Worm (Caenorhabditis elegans) whole organism, mixed stage, embryonic: ENCODE results near the gene mrpl-39.
A peak's percentile ranks its signal among the peaks of the same experiment; 100 is the strongest.

Experiments
- M03D4.4 ChIP-seq: sonication (generic microtip); optimal IDR thresholded peaks from 2 replicates; lab custom pipeline; 2017; ENCODE audit warnings: mild to moderate bottlenecking, missing genetic modification characterization, missing compliant biosample characterization
- bed-3 ChIP-seq: fragments of 200-800 bp; sonication (Bioruptor generic); optimal IDR thresholded peaks from 3 replicates; lab custom pipeline; 2018; ENCODE audit warnings: mild to moderate bottlenecking, missing genetic modification characterization, moderate library complexity, missing compliant biosample characterization
- blmp-1 ChIP-seq: fragments of 150-350 bp; optimal IDR thresholded peaks from 2 replicates; lab custom pipeline; 2014; ENCODE audit warnings: missing biosample characterization, missing genetic modification characterization
- ceh-39 ChIP-seq: fragments of 150-350 bp; optimal IDR thresholded peaks from 2 replicates; lab custom pipeline; 2014; ENCODE audit warnings: missing biosample characterization, missing genetic modification characterization
- ceh-43 ChIP-seq: fragments of 200-800 bp; sonication (Bioruptor generic); optimal IDR thresholded peaks from 2 replicates; lab custom pipeline; 2018; ENCODE audit warnings: mild to moderate bottlenecking, missing genetic modification characterization, moderate library complexity, missing compliant biosample characterization
- ceh-83 ChIP-seq: fragments of 200-800 bp; sonication (Bioruptor generic); optimal IDR thresholded peaks from 2 replicates; lab custom pipeline; 2018; ENCODE audit warnings: mild to moderate bottlenecking, missing genetic modification characterization, missing compliant biosample characterization
- ces-1 ChIP-seq: fragments of 150-350 bp; optimal IDR thresholded peaks from 2 replicates; lab custom pipeline; 2014; ENCODE audit warnings: missing biosample characterization, missing genetic modification reagents, missing genetic modification characterization
- cnd-1 ChIP-seq: fragments of 200-800 bp; sonication (Bioruptor generic); optimal IDR thresholded peaks from 2 replicates; lab custom pipeline; 2018; ENCODE audit warnings: mild to moderate bottlenecking, missing genetic modification characterization, missing compliant biosample characterization
- drap-1 ChIP-seq: fragments of 200-800 bp; sonication (Bioruptor generic); optimal IDR thresholded peaks from 3 replicates; lab custom pipeline; 2018; ENCODE audit warnings: mild to moderate bottlenecking, missing genetic modification characterization, missing compliant biosample characterization
- elt-1 ChIP-seq: sonication (generic microtip); optimal IDR thresholded peaks from 2 replicates; lab custom pipeline; 2017; ENCODE audit warnings: missing genetic modification characterization, mild to moderate bottlenecking, missing compliant biosample characterization, antibody characterized with exemption, moderate library complexity, borderline replicate concordance; ENCODE audit not compliant: insufficient read depth
- elt-3 ChIP-seq: fragments of 150-350 bp; optimal IDR thresholded peaks from 2 replicates; lab custom pipeline; 2014; ENCODE audit warnings: missing biosample characterization, missing genetic modification characterization
- flh-1 ChIP-seq: fragments of 200-800 bp; sonication (Bioruptor generic); optimal IDR thresholded peaks from 2 replicates; lab custom pipeline; 2018; ENCODE audit warnings: mild to moderate bottlenecking, missing genetic modification characterization, moderate library complexity, missing compliant biosample characterization
- ham-2 ChIP-seq: fragments of 200-800 bp; sonication (Bioruptor generic); optimal IDR thresholded peaks from 2 replicates; lab custom pipeline; 2018; ENCODE audit warnings: mild to moderate bottlenecking, missing genetic modification characterization, missing compliant biosample characterization
- hlh-1 ChIP-seq: fragments of 150-350 bp; optimal IDR thresholded peaks from 2 replicates; lab custom pipeline; 2014; ENCODE audit warnings: missing biosample characterization, missing genetic modification reagents, missing genetic modification characterization
- lin-13 ChIP-seq: fragments of 150-350 bp; optimal IDR thresholded peaks from 2 replicates; lab custom pipeline; 2014; ENCODE audit warnings: missing biosample characterization, missing genetic modification characterization
- lin-32 ChIP-seq: fragments of 200-800 bp; sonication (Bioruptor generic); optimal IDR thresholded peaks from 2 replicates; lab custom pipeline; 2018; ENCODE audit warnings: mild to moderate bottlenecking, missing genetic modification characterization, missing compliant biosample characterization
- lsy-2 ChIP-seq: fragments of 150-350 bp; optimal IDR thresholded peaks from 2 replicates; lab custom pipeline; 2014; ENCODE audit warnings: missing biosample characterization, missing genetic modification characterization
- mab-5 ChIP-seq: fragments of 150-350 bp; optimal IDR thresholded peaks from 2 replicates; lab custom pipeline; 2014; ENCODE audit warnings: missing biosample characterization, missing genetic modification characterization
- mep-1 ChIP-seq: fragments of 150-350 bp; optimal IDR thresholded peaks from 2 replicates; lab custom pipeline; 2017; ENCODE audit warnings: missing biosample characterization, missing genetic modification reagents, missing genetic modification characterization, inconsistent platforms
- mls-2 ChIP-seq: sonication (generic microtip); optimal IDR thresholded peaks from 2 replicates; lab custom pipeline; 2016; ENCODE audit warnings: mild to moderate bottlenecking, missing genetic modification characterization, moderate library complexity, missing compliant biosample characterization
- nhr-12 ChIP-seq: fragments of 150-350 bp; optimal IDR thresholded peaks from 2 replicates; lab custom pipeline; 2014; ENCODE audit warnings: missing biosample characterization, missing genetic modification characterization
- nhr-2 ChIP-seq: fragments of 150-350 bp; optimal IDR thresholded peaks from 2 replicates; lab custom pipeline; 2014; ENCODE audit warnings: missing biosample characterization, missing genetic modification characterization
- nhr-237 ChIP-seq: fragments of 150-350 bp; optimal IDR thresholded peaks from 2 replicates; lab custom pipeline; 2014; ENCODE audit warnings: missing biosample characterization, missing genetic modification characterization
- nhr-28 ChIP-seq: fragments of 150-350 bp; optimal IDR thresholded peaks from 2 replicates; lab custom pipeline; 2014; ENCODE audit warnings: missing biosample characterization, missing genetic modification characterization
- pha-4 ChIP-seq: fragments of 150-350 bp; optimal IDR thresholded peaks from 2 replicates; lab custom pipeline; 2018; ENCODE audit warnings: missing biosample characterization, missing genetic modification reagents, missing genetic modification characterization
- sem-2 ChIP-seq: fragments of 200-800 bp; sonication (Bioruptor generic); optimal IDR thresholded peaks from 2 replicates; lab custom pipeline; 2018; ENCODE audit warnings: mild to moderate bottlenecking, missing genetic modification characterization, missing compliant biosample characterization
- snpc-4 ChIP-seq: fragments of 150-350 bp; optimal IDR thresholded peaks from 2 replicates; lab custom pipeline; 2014; ENCODE audit warnings: missing biosample characterization, missing genetic modification characterization
- sptf-1 ChIP-seq: sonication (generic microtip); optimal IDR thresholded peaks from 2 replicates; lab custom pipeline; 2017; ENCODE audit warnings: mild to moderate bottlenecking, missing genetic modification characterization, moderate library complexity, missing compliant biosample characterization
- tbx-8 ChIP-seq: fragments of 200-800 bp; sonication (Bioruptor generic); optimal IDR thresholded peaks from 2 replicates; lab custom pipeline; 2018; ENCODE audit warnings: mild to moderate bottlenecking, missing genetic modification characterization, moderate library complexity, missing compliant biosample characterization
- unc-120 ChIP-seq: sonication (generic microtip); optimal IDR thresholded peaks from 2 replicates; lab custom pipeline; 2017; ENCODE audit warnings: missing genetic modification characterization, missing compliant biosample characterization; ENCODE audit not compliant: poor library complexity, severe bottlenecking
- unc-39 ChIP-seq: fragments of 150-350 bp; optimal IDR thresholded peaks from 2 replicates; lab custom pipeline; 2014; ENCODE audit warnings: missing biosample characterization, missing genetic modification characterization
- unc-62 ChIP-seq: fragments of 150-350 bp; optimal IDR thresholded peaks from 2 replicates; lab custom pipeline; 2014; ENCODE audit warnings: missing biosample characterization, missing genetic modification reagents, missing genetic modification characterization
- zip-8 ChIP-seq: fragments of 150-350 bp; optimal IDR thresholded peaks from 2 replicates; lab custom pipeline; 2014; ENCODE audit warnings: missing biosample characterization, missing genetic modification characterization
- ztf-11 ChIP-seq: fragments of 150-350 bp; optimal IDR thresholded peaks from 2 replicates; lab custom pipeline; 2014; ENCODE audit warnings: missing biosample characterization, missing genetic modification characterization

The mrpl-39 gene

ce11 chrV:1856176-1856575 is 34.8 kb downstream of the mrpl-39 start, which contains the start of gene T10B5.10:
Gene T10B5.10 (minus strand): TSS chrV:1856276.
- TF ChIP-seq nhr-28: no peak
- no peak for TF ChIP-seq ham-2
- TF ChIP-seq nhr-12: no peak
- TF ChIP-seq ceh-83 (GFP tag; lab: Kevin White, UChicago): no peak
- no peak for TF ChIP-seq unc-62
- TF ChIP-seq lin-32 (GFP tag; lab: Kevin White, UChicago): no peak
- no peak for TF ChIP-seq mls-2 (tag; lab: Kevin White, UChicago)

DNA sequence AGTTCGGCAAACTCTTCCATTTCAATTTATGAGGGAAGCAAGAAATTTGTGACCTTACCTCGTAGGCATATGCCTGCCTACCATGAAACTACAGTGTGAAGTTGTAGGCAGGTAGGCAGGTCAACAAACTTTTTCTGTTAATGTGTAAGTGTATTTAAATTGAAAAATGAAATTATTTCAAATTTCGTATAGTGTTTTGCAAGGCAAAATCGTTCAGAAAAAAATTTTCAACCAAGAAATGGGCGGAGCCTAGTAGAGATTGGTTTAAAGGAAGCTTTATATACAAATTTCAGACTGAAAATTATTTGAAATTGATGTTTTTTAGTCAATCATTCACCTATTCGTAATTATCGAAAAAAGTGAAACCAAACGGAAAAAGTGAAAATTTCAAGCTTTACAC is 36.5 kb downstream of the mrpl-39 start:
- TF ChIP-seq sptf-1 (no peak), lin-32 (GFP tag; lab: Kevin White, UChicago) (no peak), zip-8 (no peak), unc-120 (tag; lab: Kevin White, UChicago) (no peak), elt-1 (no peak), ceh-43 (GFP tag; lab: Kevin White, UChicago) (no peak), bed-3 (no peak), tbx-8 (GFP tag; lab: Kevin White, UChicago) (no peak), snpc-4 (tag; lab: Kevin White, UChicago) (no peak), ztf-11 (no peak), sem-2 (GFP tag; lab: Kevin White, UChicago) (no peak), flh-1 (GFP tag; lab: Kevin White, UChicago) (no peak), ceh-83 (GFP tag; lab: Kevin White, UChicago) (no peak), unc-39 (tag; lab: Kevin White, UChicago) (no peak), pha-4 (no peak), nhr-28 (no peak), hlh-1 (tag; lab: Kevin White, UChicago) (no peak)

- TF ChIP-seq ces-1 (peak; percentile 82), tbx-8 (GFP tag; lab: Kevin White, UChicago) (no peak), ztf-11 (no peak), pha-4 (no peak), M03D4.4 (tag; lab: Kevin White, UChicago) (no peak), nhr-237 (tag; lab: Kevin White, UChicago) (no peak)
Measured at ce11 chrV:1862954-1863353, 41.6 kb downstream of the mrpl-39 start.

DNA sequence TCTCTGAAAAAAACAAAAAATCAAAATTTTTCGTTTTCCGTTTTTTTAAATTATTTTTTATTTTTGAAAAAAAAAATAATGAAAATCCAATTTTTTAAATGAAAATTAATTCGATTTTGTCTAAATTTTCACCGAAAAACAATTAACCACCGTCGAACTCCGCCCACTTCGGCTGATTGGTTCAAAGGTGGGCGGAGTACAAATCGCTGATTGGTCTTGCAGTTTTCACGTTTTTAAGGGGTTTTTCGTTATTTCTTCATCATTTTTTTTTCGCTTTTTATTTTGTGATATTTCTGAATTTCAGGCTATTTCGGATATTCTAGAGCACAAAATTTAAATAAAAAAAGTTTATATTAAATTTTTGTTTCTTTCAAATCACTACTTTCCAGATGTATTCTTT is 43.6 kb downstream of the mrpl-39 start:
- TF ChIP-seq lin-13 (tag; lab: Kevin White, UChicago) (no peak), hlh-1 (tag; lab: Kevin White, UChicago) (no peak), mep-1 (no peak), bed-3 (no peak), sem-2 (GFP tag; lab: Kevin White, UChicago) (no peak), nhr-28 (no peak), unc-62 (no peak), elt-1 (no peak), flh-1 (GFP tag; lab: Kevin White, UChicago) (no peak), drap-1 (no peak), tbx-8 (GFP tag; lab: Kevin White, UChicago) (no peak), elt-3 (tag; lab: Kevin White, UChicago) (no peak), zip-8 (no peak)

- TF ChIP-seq hlh-1 (tag; lab: Kevin White, UChicago) (no peak), mls-2 (tag; lab: Kevin White, UChicago) (no peak), ceh-83 (GFP tag; lab: Kevin White, UChicago) (no peak), M03D4.4 (tag; lab: Kevin White, UChicago) (no peak), nhr-2 (no peak), mab-5 (no peak), elt-3 (tag; lab: Kevin White, UChicago) (no peak), nhr-237 (tag; lab: Kevin White, UChicago) (no peak), drap-1 (no peak), sem-2 (GFP tag; lab: Kevin White, UChicago) (no peak), ceh-39 (tag; lab: Kevin White, UChicago) (no peak), blmp-1 (tag; lab: Kevin White, UChicago) (no peak), lsy-2 (tag; lab: Kevin White, UChicago) (no peak), ham-2 (no peak), unc-120 (tag; lab: Kevin White, UChicago) (no peak), cnd-1 (tag; lab: Kevin White, UChicago) (no peak), zip-8 (no peak), unc-39 (tag; lab: Kevin White, UChicago) (no peak), ztf-11 (no peak)
- TF ChIP-seq, all 35 proteins: peak for 0
Measured at ce11 chrV:1868025-1868424, 46.6 kb downstream of the mrpl-39 start.
